Fruit fly (Drosophila melanogaster) whole organism, embryonic: ENCODE data around the gene simj.

Source experiments
- ATbp ChIP-seq: fragments of 200-800 bp; sonication (Bioruptor generic); optimal IDR thresholded peaks from 2 replicates; lab custom pipeline; 2017; ENCODE audit warnings: missing biosample characterization, mild to moderate bottlenecking, missing genetic modification characterization, missing genetic modification reagents
- Antp ChIP-seq: fragments of 200-800 bp; sonication (Bioruptor generic); optimal IDR thresholded peaks from 3 replicates; lab custom pipeline; 2016; ENCODE audit warnings: missing biosample characterization, missing genetic modification characterization
- CG10321 ChIP-seq: fragments of 200-800 bp; sonication (Bioruptor generic); IDR thresholded peaks from 2 replicates; pipeline ENCODE4 v1.3.6; 2022; ENCODE audit warnings: missing biosample characterization, missing genetic modification characterization
- CG11247 ChIP-seq: fragments of 200-800 bp; sonication (Bioruptor generic); IDR thresholded peaks from 2 replicates; pipeline ENCODE4 v1.3.6; 2022; ENCODE audit warnings: missing biosample characterization, missing genetic modification characterization
- CG11398 ChIP-seq: fragments of 200-800 bp; sonication (Bioruptor generic); optimal IDR thresholded peaks from 2 replicates; lab custom pipeline; 2016; ENCODE audit warnings: missing biosample characterization, missing genetic modification characterization
- CG12219 ChIP-seq: fragments of 200-800 bp; sonication (Bioruptor generic); optimal IDR thresholded peaks from 3 replicates; lab custom pipeline; 2018; ENCODE audit warnings: missing biosample characterization, mild to moderate bottlenecking, missing genetic modification characterization
- CG12236 ChIP-seq: fragments of 200-800 bp; sonication (Bioruptor generic); optimal IDR thresholded peaks from 2 replicates; lab custom pipeline; 2016; ENCODE audit warnings: missing biosample characterization, missing genetic modification characterization
- CG13296 ChIP-seq: fragments of 200-800 bp; sonication (Bioruptor generic); optimal IDR thresholded peaks from 3 replicates; lab custom pipeline; 2018; ENCODE audit warnings: missing biosample characterization, mild to moderate bottlenecking, missing genetic modification characterization
- CG16863 ChIP-seq: fragments of 200-800 bp; sonication (Bioruptor generic); optimal IDR thresholded peaks from 3 replicates; lab custom pipeline; 2016; ENCODE audit warnings: missing biosample characterization, missing genetic modification characterization
- CG1792 ChIP-seq: fragments of 200-800 bp; sonication (Bioruptor generic); optimal IDR thresholded peaks from 2 replicates; lab custom pipeline; 2016; ENCODE audit warnings: missing biosample characterization, missing genetic modification characterization
- CG2120 ChIP-seq: fragments of 200-800 bp; sonication (Bioruptor generic); optimal IDR thresholded peaks from 3 replicates; lab custom pipeline; 2016; ENCODE audit warnings: missing biosample characterization, missing genetic modification characterization
- CG2129 ChIP-seq: fragments of 200-800 bp; sonication (Bioruptor generic); IDR thresholded peaks from 2 replicates; pipeline ENCODE4 v1.3.6; 2022; ENCODE audit warnings: missing biosample characterization, missing genetic modification characterization; ENCODE audit not compliant: partially characterized antibody
- CG3281 ChIP-seq: fragments of 200-800 bp; sonication (Bioruptor generic); optimal IDR thresholded peaks from 3 replicates; lab custom pipeline; 2017; ENCODE audit warnings: missing biosample characterization, mild to moderate bottlenecking, missing genetic modification characterization
- CG34224 ChIP-seq: fragments of 200-800 bp; sonication (Bioruptor generic); IDR thresholded peaks from 3 replicates; pipeline ENCODE4 v1.3.6; 2022; ENCODE audit warnings: missing biosample characterization, missing genetic modification characterization; ENCODE audit not compliant: partially characterized antibody
- CG5953 ChIP-seq: fragments of 200-800 bp; sonication (Bioruptor generic); IDR thresholded peaks from 2 replicates; pipeline ENCODE4 v1.3.6; 2022; ENCODE audit warnings: missing biosample characterization, missing genetic modification characterization
- CG7786 ChIP-seq: fragments of 200-800 bp; sonication (Bioruptor generic); optimal IDR thresholded peaks from 2 replicates; lab custom pipeline; 2016; ENCODE audit warnings: missing biosample characterization, missing genetic modification characterization
- CG7928 ChIP-seq: fragments of 200-800 bp; sonication (Bioruptor generic); optimal IDR thresholded peaks from 2 replicates; lab custom pipeline; 2017; ENCODE audit warnings: missing biosample characterization, mild to moderate bottlenecking, missing genetic modification characterization
- CG9609 ChIP-seq: fragments of 200-800 bp; sonication (Bioruptor generic); optimal IDR thresholded peaks from 3 replicates; lab custom pipeline; 2016; ENCODE audit warnings: missing biosample characterization, missing genetic modification characterization
- CG9932 ChIP-seq: fragments of 200-800 bp; sonication (Bioruptor generic); IDR thresholded peaks from 2 replicates; pipeline ENCODE4 v1.3.6; 2022; ENCODE audit warnings: missing biosample characterization, missing genetic modification characterization
- D19A ChIP-seq: fragments of 200-800 bp; optimal IDR thresholded peaks from 3 replicates; lab custom pipeline; 2019; ENCODE audit warnings: missing biosample characterization, mild to moderate bottlenecking, missing genetic modification characterization, moderate library complexity
- Dip2 ChIP-seq: fragments of 200-800 bp; sonication (Bioruptor generic); IDR thresholded peaks from 2 replicates; pipeline ENCODE4 v1.3.6; 2022; ENCODE audit warnings: missing biosample characterization, missing genetic modification characterization
- Doc3 ChIP-seq: fragments of 200-800 bp; sonication (Bioruptor generic); IDR thresholded peaks from 3 replicates; pipeline ENCODE4 v1.3.6; 2022; ENCODE audit warnings: missing biosample characterization, missing genetic modification characterization; ENCODE audit not compliant: partially characterized antibody
- Elba2 ChIP-seq: fragments of 200-800 bp; sonication (Bioruptor generic); optimal IDR thresholded peaks from 3 replicates; lab custom pipeline; 2016; ENCODE audit warnings: missing biosample characterization, missing genetic modification characterization
- GATAe ChIP-seq: fragments of 200-800 bp; sonication (Bioruptor generic); conservative IDR thresholded peaks from 2 replicates; pipeline ENCODE4 v1.3.6; 2022; ENCODE audit warnings: missing biosample characterization, missing genetic modification characterization
- HLH4C ChIP-seq: fragments of 200-800 bp; sonication (Bioruptor generic); IDR thresholded peaks from 3 replicates; pipeline ENCODE4 v1.3.6; 2022; ENCODE audit warnings: missing biosample characterization, missing genetic modification characterization; ENCODE audit not compliant: partially characterized antibody
- HmgZ ChIP-seq: fragments of 200-800 bp; sonication (Bioruptor generic); optimal IDR thresholded peaks from 2 replicates; lab custom pipeline; 2018; ENCODE audit warnings: missing biosample characterization, mild to moderate bottlenecking, missing genetic modification characterization
- Hr3 ChIP-seq: fragments of 200-800 bp; sonication (Bioruptor generic); optimal IDR thresholded peaks from 3 replicates; lab custom pipeline; 2016; ENCODE audit warnings: missing biosample characterization, missing genetic modification characterization
- Jarid2 ChIP-seq: fragments of 200-800 bp; sonication (Bioruptor generic); optimal IDR thresholded peaks from 3 replicates; lab custom pipeline; 2017; ENCODE audit warnings: mild to moderate bottlenecking, missing biosample characterization, missing genetic modification reagents, missing genetic modification characterization
- Lpt ChIP-seq: fragments of >200 bp; optimal IDR thresholded peaks from 2 replicates; lab custom pipeline; 2018; ENCODE audit warnings: missing biosample characterization, missing genetic modification characterization
- Mes4 ChIP-seq: fragments of 200-800 bp; sonication (Bioruptor generic); optimal IDR thresholded peaks from 2 replicates; lab custom pipeline; 2016; ENCODE audit warnings: missing biosample characterization, missing genetic modification characterization
- NC2α ChIP-seq: fragments of 200-800 bp; sonication (Bioruptor generic); optimal IDR thresholded peaks from 2 replicates; lab custom pipeline; 2016; ENCODE audit warnings: missing biosample characterization, missing genetic modification characterization
- Opbp ChIP-seq: fragments of 200-800 bp; sonication (Bioruptor generic); IDR thresholded peaks from 3 replicates; pipeline ENCODE4 v1.3.6; 2022; ENCODE audit warnings: missing biosample characterization, missing genetic modification characterization; ENCODE audit not compliant: partially characterized antibody
- Ptx1 ChIP-seq: fragments of 200-800 bp; sonication (Bioruptor generic); IDR thresholded peaks from 2 replicates; pipeline ENCODE4 v1.3.6; 2022; ENCODE audit warnings: missing biosample characterization, missing genetic modification characterization
- Rx ChIP-seq: fragments of 200-800 bp; sonication (Bioruptor generic); IDR thresholded peaks from 2 replicates; pipeline ENCODE4 v1.3.6; 2022; ENCODE audit warnings: missing biosample characterization, missing genetic modification characterization
- Sin3A ChIP-seq: fragments of >200 bp; optimal IDR thresholded peaks from 2 replicates; lab custom pipeline; 2018
- Sry-β ChIP-seq: fragments of 200-800 bp; sonication (Bioruptor generic); optimal IDR thresholded peaks from 2 replicates; lab custom pipeline; 2018; ENCODE audit warnings: missing biosample characterization, mild to moderate bottlenecking, missing genetic modification characterization, moderate library complexity
- cas ChIP-seq: fragments of 200-800 bp; sonication (Bioruptor generic); IDR thresholded peaks from 2 replicates; pipeline ENCODE4 v1.3.6; 2022; ENCODE audit warnings: missing biosample characterization, missing genetic modification characterization
- chinmo ChIP-seq: fragments of 200-800 bp; sonication (Bioruptor generic); IDR thresholded peaks from 4 replicates; pipeline ENCODE4 v1.3.6; 2022; ENCODE audit warnings: missing biosample characterization, missing genetic modification characterization; ENCODE audit not compliant: partially characterized antibody
- chn ChIP-seq: fragments of 200-800 bp; sonication (Bioruptor generic); optimal IDR thresholded peaks from 2 replicates; lab custom pipeline; 2016; ENCODE audit warnings: missing biosample characterization, missing genetic modification characterization
- ewg ChIP-seq: fragments of 200-800 bp; sonication (Bioruptor generic); optimal IDR thresholded peaks from 3 replicates; lab custom pipeline; 2017; ENCODE audit warnings: mild to moderate bottlenecking, missing biosample characterization, missing genetic modification reagents, missing genetic modification characterization
- gfzf ChIP-seq: fragments of 200-800 bp; sonication (Bioruptor generic); optimal IDR thresholded peaks from 2 replicates; lab custom pipeline; 2016; ENCODE audit warnings: missing biosample characterization, mild to moderate bottlenecking, missing genetic modification characterization, moderate library complexity
- hkb ChIP-seq, 2 experiments: fragments of 200-800 bp in 1 of 2; fragments of >200 bp in 1 of 2; sonication (Bioruptor generic) in 1 of 2; IDR thresholded peaks in 1 of 2; optimal IDR thresholded peaks in 1 of 2; 2 replicates each; pipeline versions ENCODE4 v1.3.6 to Lab custom; 2017 to 2022; ENCODE audit warnings: missing biosample characterization in 1 of 2, missing genetic modification characterization in 1 of 2
- org-1 ChIP-seq: fragments of 200-800 bp; sonication (Bioruptor generic); optimal IDR thresholded peaks from 2 replicates; lab custom pipeline; 2017; ENCODE audit warnings: missing biosample characterization, missing genetic modification characterization
- psq ChIP-seq: fragments of 200-800 bp; sonication (Bioruptor generic); optimal IDR thresholded peaks from 2 replicates; lab custom pipeline; 2017; ENCODE audit warnings: missing biosample characterization, missing genetic modification characterization
- pzg ChIP-seq: fragments of 200-800 bp; sonication (Bioruptor generic); optimal IDR thresholded peaks from 3 replicates; lab custom pipeline; 2018; ENCODE audit warnings: missing biosample characterization, mild to moderate bottlenecking, missing genetic modification characterization, moderate library complexity
- rib ChIP-seq: fragments of 200-800 bp; sonication (Bioruptor generic); IDR thresholded peaks from 2 replicates; pipeline ENCODE4 v1.3.6; 2022; ENCODE audit warnings: missing biosample characterization, missing genetic modification characterization
- row ChIP-seq: fragments of 200-800 bp; sonication (Bioruptor generic); IDR thresholded peaks from 3 replicates; pipeline ENCODE4 v1.3.6; 2022; ENCODE audit warnings: missing biosample characterization, missing genetic modification characterization
- tap ChIP-seq: fragments of 200-800 bp; optimal IDR thresholded peaks from 3 replicates; lab custom pipeline; 2019; ENCODE audit warnings: missing biosample characterization, mild to moderate bottlenecking, missing genetic modification characterization, moderate library complexity
- toy ChIP-seq: fragments of 200-800 bp; sonication (Bioruptor generic); IDR thresholded peaks from 2 replicates; pipeline ENCODE4 v1.3.6; 2022; ENCODE audit warnings: missing biosample characterization, missing genetic modification characterization
- zf30C ChIP-seq: fragments of 200-800 bp; sonication (Bioruptor generic); optimal IDR thresholded peaks from 3 replicates; lab custom pipeline; 2018; ENCODE audit warnings: missing biosample characterization, mild to moderate bottlenecking, missing genetic modification characterization

Gene simj

dm6 chr3L:10738347-10739108 is 74.0 kb downstream of the simj start (continued):
- TF ChIP-seq chn (GFP tag; lab: Kevin White, UChicago) (no peak), chinmo (GFP tag; lab: Robert Waterston, UW) (peak; percentile 98), CG16863 (GFP tag; lab: Kevin White, UChicago) (no peak), org-1 (GFP tag; lab: Kevin White, UChicago) (peak; percentile 16), NC2α (GFP tag; lab: Kevin White, UChicago) (no peak), Sin3A (no peak), CG34224 (GFP tag; lab: Robert Waterston, UW) (no peak), CG9932 (GFP tag; lab: Robert Waterston, UW) (peak; percentile 75), HLH4C (no peak), CG5953 (GFP tag; lab: Robert Waterston, UW) (peak; percentile 57; the same call in 1 of the 2 replicates), Jarid2 (GFP tag; lab: Kevin White, UChicago) (peak; percentile 40), Elba2 (no peak), Hr3 (peak; percentile 82), rib (GFP tag; lab: Robert Waterston, UW) (peak; percentile 87), Opbp (no peak), CG10321 (GFP tag; lab: Robert Waterston, UW) (0 out of 2 replicates have a peak, but pooled peaks have one; percentile 5), CG11247 (peak; percentile 71), CG12236 (GFP tag; lab: Kevin White, UChicago) (no peak), pzg (GFP tag; lab: Kevin White, UChicago) (no peak), hkb (optimal IDR thresholded peaks at IDR 0.05; lab: Kevin White, UChicago) (no peak), hkb (GFP tag; IDR thresholded peaks at IDR 0.05; lab: Robert Waterston, UW) (peak; percentile 77), row (GFP tag; lab: Robert Waterston, UW) (peak; percentile 78), toy (GFP tag; lab: Robert Waterston, UW) (peak; percentile 54; the same call in 1 of the 2 replicates), Antp (no peak), CG1792 (GFP tag; lab: Kevin White, UChicago) (no peak), GATAe (peak; percentile 74), CG7786 (GFP tag; lab: Kevin White, UChicago) (no peak), psq (GFP tag; lab: Kevin White, UChicago) (peak; percentile 37), CG13296 (GFP tag; lab: Kevin White, UChicago) (peak; percentile 91), Sry-β (GFP tag; lab: Kevin White, UChicago) (peak; percentile 29), zf30C (peak; percentile 59), CG2129 (GFP tag; lab: Robert Waterston, UW) (no peak), CG7928 (GFP tag; lab: Kevin White, UChicago) (no peak), Dip2 (GFP tag; lab: Robert Waterston, UW) (no peak), HmgZ (tag; lab: Kevin White, UChicago) (no peak), ATbp (GFP tag; lab: Kevin White, UChicago) (peak; percentile 33), Mes4 (GFP tag; lab: Kevin White, UChicago) (no peak), D19A (tag; lab: Kevin White, UChicago) (peak; percentile 87), cas (peak; percentile 18; the same call in 1 of the 2 replicates), Doc3 (no peak), CG11398 (GFP tag; lab: Kevin White, UChicago) (no peak), tap (tag; lab: Kevin White, UChicago) (peak; percentile 87), CG12219 (GFP tag; lab: Kevin White, UChicago) (no peak), gfzf (no peak), ewg (GFP tag; lab: Kevin White, UChicago) (peak; percentile 62), CG3281 (peak; percentile 92), CG9609 (GFP tag; lab: Kevin White, UChicago) (no peak), Lpt (GFP tag; lab: Kevin White, UChicago) (no peak), Rx (GFP tag; lab: Robert Waterston, UW) (peak; percentile 21), CG2120 (GFP tag; lab: Kevin White, UChicago) (peak; percentile 59), Ptx1 (GFP tag; lab: Robert Waterston, UW) (peak; percentile 92)
